Worm (Caenorhabditis elegans): ENCODE measurements around the gene pho-9.

DNA sequence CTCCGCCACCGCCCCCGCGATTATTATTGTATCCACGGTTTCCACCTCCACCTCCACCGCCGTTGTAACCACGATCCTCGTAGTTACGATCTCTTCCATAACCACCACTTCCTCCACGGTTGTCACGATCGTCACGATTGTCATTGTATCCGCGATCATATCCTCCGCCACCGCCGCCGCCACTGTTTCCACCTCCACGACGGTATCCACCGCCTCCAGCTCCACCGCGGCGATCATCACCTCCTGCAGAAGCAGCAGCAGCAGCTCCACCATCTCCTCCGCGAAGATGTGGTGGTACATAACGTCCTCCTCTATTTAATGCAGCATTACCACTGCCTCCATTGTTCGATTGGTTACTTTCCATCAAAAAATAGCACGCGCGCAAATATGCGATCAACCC, 18.0 kb upstream of the pho-9 start, which contains the start of gene laf-1:
- TF ChIP-seq peb-1 (tag; optimal IDR thresholded peaks at IDR 0.05) (no peak), R02D3.7 (tag; optimal IDR thresholded peaks at IDR 0.05) (no peak), snpc-4 (tag; optimal IDR thresholded peaks at IDR 0.05) (no peak), alr-1 (tag; optimal IDR thresholded peaks at IDR 0.05) (no peak), unc-39 (tag; optimal IDR thresholded peaks at IDR 0.05) (no peak)
